Fruit fly (Drosophila melanogaster): ENCODE results near the gene CG7916.
A peak's percentile ranks its signal among the peaks of the same experiment; 100 is the strongest.

The CG7916 gene

DNA sequence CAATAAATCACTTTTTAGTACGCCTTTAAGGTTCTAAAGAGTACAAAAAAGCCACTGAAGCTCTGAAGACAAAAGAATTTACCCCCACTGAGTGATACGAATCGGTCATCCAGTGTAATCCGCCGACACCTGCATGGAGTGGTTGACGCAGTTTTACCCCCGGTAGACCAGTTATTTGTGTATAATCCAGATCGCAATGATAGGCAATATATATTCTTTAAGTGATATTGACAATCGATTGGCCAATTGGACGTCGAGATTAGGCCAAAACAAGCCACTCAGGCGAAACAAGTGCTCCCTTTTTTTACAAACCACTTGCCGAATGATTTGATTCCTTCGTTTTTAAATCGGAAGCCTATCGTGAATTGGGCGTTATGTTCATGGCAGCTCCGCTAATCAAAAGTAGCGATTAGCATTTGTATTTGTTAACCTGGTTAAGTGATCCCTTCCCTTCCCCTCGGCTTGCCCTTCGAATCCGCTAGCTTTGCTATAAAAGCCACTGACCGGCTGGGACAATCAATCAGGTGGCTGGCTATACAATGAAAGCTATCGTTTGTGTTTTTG, at the start of gene CG7916:
Gene CG7916, plus strand, starts transcription at position 514 of the 564 bp plus-strand sequence.
- TF ChIP-seq Snoo (tag; optimal IDR thresholded peaks at IDR 0.05) (no peak), CG14655 (GFP tag; optimal IDR thresholded peaks at IDR 0.05) (no peak), CG17806 (tag; optimal IDR thresholded peaks at IDR 0.05) (no peak), Ets98B (GFP tag; IDR thresholded peaks at IDR 0.05) (no peak), CG13204 (GFP tag; optimal IDR thresholded peaks at IDR 0.05) (no peak), D1 (tag; optimal IDR thresholded peaks at IDR 0.05) (no peak), CG8159 (tag; optimal IDR thresholded peaks at IDR 0.05) (no peak), Pif1B (GFP tag; optimal IDR thresholded peaks at IDR 0.05) (no peak), CG12605 (GFP tag; IDR thresholded peaks at IDR 0.05) (no peak), CG15710 (tag; optimal IDR thresholded peaks at IDR 0.05) (no peak)

dm6 chr2L:13801166-13801565, 45.4 kb upstream of the CG7916 start:
- TF ChIP-seq CG12605 (GFP tag; IDR thresholded peaks at IDR 0.05) (no peak), Ets98B (GFP tag; IDR thresholded peaks at IDR 0.05) (no peak), Pif1B (GFP tag; optimal IDR thresholded peaks at IDR 0.05) (no peak), CG4496 (GFP tag; IDR thresholded peaks at IDR 0.05) (no peak), CG8159 (tag; optimal IDR thresholded peaks at IDR 0.05) (no peak), CG14655 (GFP tag; optimal IDR thresholded peaks at IDR 0.05) (no peak), rn (GFP tag; IDR thresholded peaks at IDR 0.05) (no peak), CG34367 (tag; optimal IDR thresholded peaks at IDR 0.05) (no peak), Pif1A (GFP tag; optimal IDR thresholded peaks at IDR 0.05) (no peak), CG8301 (tag; optimal IDR thresholded peaks at IDR 0.05) (no peak), D1 (tag; optimal IDR thresholded peaks at IDR 0.05) (no peak), CG9948 (tag; optimal IDR thresholded peaks at IDR 0.05) (no peak), gl (tag; optimal IDR thresholded peaks at IDR 0.05) (no peak), EcR (GFP tag; optimal IDR thresholded peaks at IDR 0.05) (no peak), CG15710 (tag; optimal IDR thresholded peaks at IDR 0.05) (no peak), CG17806 (tag; optimal IDR thresholded peaks at IDR 0.05) (no peak), CG10348 (GFP tag; IDR thresholded peaks at IDR 0.05) (no peak), CG13204 (GFP tag; optimal IDR thresholded peaks at IDR 0.05) (no peak), Snoo (tag; optimal IDR thresholded peaks at IDR 0.05) (no peak)

DNA sequence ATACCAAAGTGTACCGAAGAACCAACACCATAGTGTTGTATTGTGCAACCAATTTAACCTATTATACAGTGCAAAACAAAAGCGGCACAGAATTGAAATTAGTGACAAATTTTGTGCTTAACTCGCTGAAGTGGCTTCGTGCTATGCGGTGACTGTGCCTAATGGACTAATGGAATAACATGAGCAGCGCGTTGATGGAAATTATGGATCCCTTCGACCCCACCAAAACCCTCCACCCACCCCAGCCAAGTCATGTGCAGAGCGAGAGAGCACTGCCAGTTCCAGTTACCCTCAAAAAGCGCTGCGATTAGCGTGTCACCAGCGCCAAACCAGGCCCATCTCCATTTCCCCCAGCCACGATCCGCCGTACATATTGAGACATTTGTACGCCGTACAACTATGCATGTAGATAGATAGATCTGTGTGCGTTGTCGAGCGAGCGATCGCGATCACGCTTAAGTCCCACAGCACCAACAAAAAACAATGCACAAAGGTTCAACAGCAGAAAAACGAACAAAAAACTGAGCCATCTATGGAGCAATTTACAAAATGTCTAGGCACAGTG, 44.4 kb upstream of the CG7916 start:
- 0 out of 2 replicates have a peak, but pooled peaks have one; percentile 52 for TF ChIP-seq CG12605 (GFP tag; IDR thresholded peaks at IDR 0.05)
- TF ChIP-seq CG4496 (GFP tag; IDR thresholded peaks at IDR 0.05), result no peak

- no peak for TF ChIP-seq CG8159 (tag; optimal IDR thresholded peaks at IDR 0.05)
- no peak for TF ChIP-seq D1 (tag; optimal IDR thresholded peaks at IDR 0.05)
- TF ChIP-seq rn (GFP tag; IDR thresholded peaks at IDR 0.05), result no peak
- TF ChIP-seq CG10348 (GFP tag; IDR thresholded peaks at IDR 0.05), result no peak
- TF ChIP-seq Pif1B (GFP tag; optimal IDR thresholded peaks at IDR 0.05), result no peak
- TF ChIP-seq gl (tag; optimal IDR thresholded peaks at IDR 0.05), result no peak
- no peak for TF ChIP-seq fd96Ca (GFP tag; IDR thresholded peaks at IDR 0.05)
- no peak for TF ChIP-seq CG4496 (GFP tag; IDR thresholded peaks at IDR 0.05)
- TF ChIP-seq EcR (GFP tag; optimal IDR thresholded peaks at IDR 0.05), result no peak
Observed at dm6 chr2L:13803032-13803661, 43.4 kb upstream of the CG7916 start, which contains the start of gene CAH1. Gene CAH1 (plus strand): TSS chr2L:13803626.

DNA sequence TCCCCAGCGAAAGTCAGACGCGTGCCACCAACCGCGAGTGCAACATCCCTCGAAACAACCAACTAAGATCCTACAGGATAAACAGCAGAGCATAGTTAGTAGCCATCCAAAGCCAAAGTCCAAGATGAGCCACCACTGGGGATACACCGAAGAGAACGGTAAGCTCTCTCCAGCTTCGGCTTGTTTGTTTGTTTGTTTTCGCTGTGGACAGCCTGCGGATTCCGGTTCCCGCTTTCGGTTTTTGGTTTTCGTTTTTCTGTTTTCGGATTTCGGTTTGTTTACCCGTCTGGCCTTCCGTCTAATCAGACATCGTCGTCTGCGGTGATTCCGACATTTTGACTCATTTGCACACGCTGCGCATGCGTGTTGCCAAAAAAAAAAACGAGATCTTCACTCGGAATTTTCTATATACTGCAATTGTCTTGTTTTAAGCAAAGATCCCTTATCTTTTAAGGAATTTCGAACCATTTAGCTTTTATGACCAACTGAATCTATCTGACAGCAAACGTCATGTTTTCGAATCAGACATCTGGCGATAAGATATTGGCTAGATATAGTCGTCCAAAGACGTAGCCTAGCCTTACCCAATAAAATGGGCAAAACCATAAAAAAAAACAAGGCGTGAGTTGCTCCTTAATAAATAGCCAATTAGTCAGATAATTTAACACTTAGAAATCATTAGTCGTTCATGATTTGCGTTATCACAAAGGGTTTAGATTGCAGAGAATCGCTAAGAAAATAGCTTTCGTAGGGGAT, 42.6 kb upstream of the CG7916 start:
- 0 out of 3 replicates have a peak, but pooled peaks have one; percentile 22 for TF ChIP-seq CG4496 (GFP tag; IDR thresholded peaks at IDR 0.05)
- TF ChIP-seq gl (tag; optimal IDR thresholded peaks at IDR 0.05), result no peak

DNA sequence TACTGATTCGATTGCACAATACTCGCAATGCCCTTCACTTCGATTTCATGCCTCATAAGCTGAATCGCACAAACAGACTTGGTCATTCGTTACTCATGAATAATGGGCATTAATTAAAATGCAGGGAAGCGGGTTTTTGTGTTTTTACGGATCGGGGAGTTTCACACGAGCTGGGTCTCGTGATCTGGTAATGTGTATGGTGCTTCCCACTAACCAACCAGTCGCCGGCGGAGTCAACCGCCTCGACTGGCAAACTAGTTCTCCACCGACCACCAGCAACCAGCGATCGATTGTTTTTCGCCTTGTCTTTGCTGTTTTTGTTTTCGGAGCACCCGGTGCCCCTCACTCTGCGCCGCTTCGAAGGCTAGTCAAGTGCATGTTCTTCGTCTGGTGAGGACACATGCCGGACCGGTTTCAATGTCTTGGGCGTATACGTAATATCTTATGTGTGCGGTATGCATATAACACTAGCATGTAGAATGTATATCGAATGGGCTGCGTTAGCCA, 41.9 kb upstream of the CG7916 start:
- TF ChIP-seq D1 (tag; optimal IDR thresholded peaks at IDR 0.05) (no peak), EcR (GFP tag; optimal IDR thresholded peaks at IDR 0.05) (peak; percentile 90), fd96Ca (GFP tag; IDR thresholded peaks at IDR 0.05) (peak; percentile 46; the same call in 1 of the 3 replicates), CG9948 (tag; optimal IDR thresholded peaks at IDR 0.05) (no peak), gl (tag; optimal IDR thresholded peaks at IDR 0.05) (peak; percentile 37), Ets98B (GFP tag; IDR thresholded peaks at IDR 0.05) (peak; percentile 46; the same call in 1 of the 2 replicates)

- TF ChIP-seq Snoo (tag; optimal IDR thresholded peaks at IDR 0.05), result no peak
Observed at dm6 chr2L:13805170-13805569, 41.4 kb upstream of the CG7916 start.

All from whole organism, pupa.